Fruit fly (Drosophila melanogaster): ENCODE data around the gene CG17991.

The CG17991 gene

DNA sequence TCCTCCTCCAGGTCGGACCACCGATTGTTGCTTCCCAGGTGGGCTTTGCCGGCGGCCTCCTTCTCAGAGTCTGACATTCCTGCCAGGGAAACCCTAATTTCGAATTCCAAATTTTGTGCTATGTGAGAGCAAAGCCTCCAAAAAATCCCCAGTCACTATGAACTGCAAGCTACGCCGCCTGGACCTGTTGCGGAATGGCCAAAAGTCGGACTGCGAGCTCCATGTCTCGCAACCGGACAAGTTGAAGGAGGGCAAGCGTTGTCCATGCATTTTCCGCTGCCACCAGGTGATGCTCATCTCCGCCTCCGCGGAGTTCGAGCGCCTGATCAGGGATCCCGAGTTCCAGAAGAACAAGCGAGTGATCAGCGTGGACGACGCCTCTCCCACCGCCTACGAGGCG, 24.3 kb downstream of the CG17991 start, which contains the start of the genes CG14262 and CG14260:
Gene CG14262, minus strand, starts transcription at position 101 of the 400 bp plus-strand sequence.
Gene CG14260, plus strand, starts transcription at position 128 of the 400 bp plus-strand sequence.
- TF ChIP-seq D1 (tag; optimal IDR thresholded peaks at IDR 0.05) (no peak), CG17806 (tag; optimal IDR thresholded peaks at IDR 0.05) (no peak), Ets98B (GFP tag; IDR thresholded peaks at IDR 0.05) (no peak), CG34367 (tag; optimal IDR thresholded peaks at IDR 0.05) (no peak), Snoo (tag; optimal IDR thresholded peaks at IDR 0.05) (no peak), Pif1A (GFP tag; optimal IDR thresholded peaks at IDR 0.05) (no peak), rn (GFP tag; IDR thresholded peaks at IDR 0.05) (no peak), CG32121 (GFP tag; IDR thresholded peaks at IDR 0.05) (no peak), fd96Ca (GFP tag; IDR thresholded peaks at IDR 0.05) (no peak), gl (tag; optimal IDR thresholded peaks at IDR 0.05) (no peak), CG9948 (tag; optimal IDR thresholded peaks at IDR 0.05) (no peak), CG12605 (GFP tag; IDR thresholded peaks at IDR 0.05) (no peak), CG14655 (GFP tag; optimal IDR thresholded peaks at IDR 0.05) (no peak), CG8301 (tag; optimal IDR thresholded peaks at IDR 0.05) (no peak), CG13204 (GFP tag; optimal IDR thresholded peaks at IDR 0.05) (no peak), CG8159 (tag; optimal IDR thresholded peaks at IDR 0.05) (no peak)

DNA sequence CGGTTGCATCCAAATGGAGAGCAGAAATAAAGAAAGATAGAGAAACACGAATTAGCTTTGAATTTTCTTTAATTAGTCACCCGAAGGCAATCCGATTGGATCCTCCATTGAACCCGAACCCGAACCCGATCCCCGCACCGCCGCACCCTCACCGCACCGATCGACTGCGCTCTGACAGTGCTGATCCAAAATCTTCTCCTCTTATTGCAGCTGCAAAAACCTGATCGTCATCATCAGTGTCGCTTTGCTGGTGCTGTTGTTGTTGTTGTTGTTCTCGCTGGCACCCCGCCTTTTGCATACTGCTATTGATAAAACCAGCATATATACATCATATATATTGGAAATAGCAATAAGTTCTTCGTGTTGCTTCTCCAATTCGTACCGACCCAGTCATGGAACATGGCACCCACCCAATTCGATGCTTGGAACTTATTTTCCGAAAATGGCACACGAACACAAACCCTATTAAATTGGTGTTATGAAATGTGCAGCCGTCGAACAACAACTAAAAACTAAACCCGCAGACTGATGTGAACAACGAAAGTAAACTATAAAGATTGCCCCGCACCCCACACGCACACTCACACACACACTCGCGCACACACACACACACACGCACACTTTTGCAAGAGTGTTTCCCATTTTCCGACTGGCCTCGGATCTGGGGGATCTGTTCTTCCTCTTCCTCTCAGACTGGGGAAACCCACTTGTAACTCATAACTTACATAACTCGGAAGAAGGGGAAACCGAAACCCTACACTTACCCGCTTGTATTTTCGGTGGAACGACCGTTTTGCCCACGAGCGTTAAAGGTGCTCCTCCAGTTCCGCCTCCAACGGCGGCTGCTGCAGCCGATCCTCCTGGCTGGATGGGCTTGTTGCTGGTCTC, 29.6 kb downstream of the CG17991 start:
- no peak for TF ChIP-seq rn (GFP tag; IDR thresholded peaks at IDR 0.05)
- TF ChIP-seq D1 (tag; optimal IDR thresholded peaks at IDR 0.05), result no peak
- no peak for TF ChIP-seq Pif1A (GFP tag; optimal IDR thresholded peaks at IDR 0.05)
- no peak for TF ChIP-seq Snoo (tag; optimal IDR thresholded peaks at IDR 0.05)
- peak; percentile 22; the same call in 1 of the 2 replicates for TF ChIP-seq Ets98B (GFP tag; IDR thresholded peaks at IDR 0.05)
- TF ChIP-seq CG34367 (tag; optimal IDR thresholded peaks at IDR 0.05), result no peak
- TF ChIP-seq CG13204 (GFP tag; optimal IDR thresholded peaks at IDR 0.05), result peak; percentile 6
- TF ChIP-seq gl (tag; optimal IDR thresholded peaks at IDR 0.05), result no peak
- TF ChIP-seq CG17806 (tag; optimal IDR thresholded peaks at IDR 0.05), result no peak
- TF ChIP-seq CG12605 (GFP tag; IDR thresholded peaks at IDR 0.05), result 0 out of 2 replicates have a peak, but pooled peaks have one; percentile 14
- TF ChIP-seq EcR (GFP tag; optimal IDR thresholded peaks at IDR 0.05), result peak; percentile 73
- no peak for TF ChIP-seq CG9948 (tag; optimal IDR thresholded peaks at IDR 0.05)
- TF ChIP-seq CG15710 (tag; optimal IDR thresholded peaks at IDR 0.05), result no peak

DNA sequence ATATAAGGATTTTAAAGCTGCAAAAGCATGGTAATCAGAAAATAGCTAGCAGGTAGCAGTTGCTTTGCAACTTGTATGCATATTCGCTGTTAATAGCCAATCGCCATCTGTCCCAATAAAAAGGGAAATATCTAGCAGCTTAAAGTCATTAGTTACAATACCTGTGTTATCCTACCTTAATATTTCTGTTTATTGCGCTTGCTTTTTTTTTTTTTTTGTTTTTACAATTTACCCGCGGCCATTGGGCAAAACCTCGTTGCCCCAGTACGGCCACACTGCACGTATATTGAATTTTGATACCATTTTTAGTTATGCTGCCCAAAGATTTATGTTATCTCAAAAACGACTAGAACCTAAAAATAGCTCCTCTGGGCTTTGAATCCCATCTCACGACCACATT, 31.2 kb downstream of the CG17991 start:
- TF ChIP-seq Snoo (tag; optimal IDR thresholded peaks at IDR 0.05), result no peak
- no peak for TF ChIP-seq CG12605 (GFP tag; IDR thresholded peaks at IDR 0.05)
- no peak for TF ChIP-seq CG34367 (tag; optimal IDR thresholded peaks at IDR 0.05)
- no peak for TF ChIP-seq CG8159 (tag; optimal IDR thresholded peaks at IDR 0.05)
- no peak for TF ChIP-seq CG10348 (GFP tag; IDR thresholded peaks at IDR 0.05)
- TF ChIP-seq CG4496 (GFP tag; IDR thresholded peaks at IDR 0.05), result peak; percentile 54; the same call in 1 of the 3 replicates

DNA sequence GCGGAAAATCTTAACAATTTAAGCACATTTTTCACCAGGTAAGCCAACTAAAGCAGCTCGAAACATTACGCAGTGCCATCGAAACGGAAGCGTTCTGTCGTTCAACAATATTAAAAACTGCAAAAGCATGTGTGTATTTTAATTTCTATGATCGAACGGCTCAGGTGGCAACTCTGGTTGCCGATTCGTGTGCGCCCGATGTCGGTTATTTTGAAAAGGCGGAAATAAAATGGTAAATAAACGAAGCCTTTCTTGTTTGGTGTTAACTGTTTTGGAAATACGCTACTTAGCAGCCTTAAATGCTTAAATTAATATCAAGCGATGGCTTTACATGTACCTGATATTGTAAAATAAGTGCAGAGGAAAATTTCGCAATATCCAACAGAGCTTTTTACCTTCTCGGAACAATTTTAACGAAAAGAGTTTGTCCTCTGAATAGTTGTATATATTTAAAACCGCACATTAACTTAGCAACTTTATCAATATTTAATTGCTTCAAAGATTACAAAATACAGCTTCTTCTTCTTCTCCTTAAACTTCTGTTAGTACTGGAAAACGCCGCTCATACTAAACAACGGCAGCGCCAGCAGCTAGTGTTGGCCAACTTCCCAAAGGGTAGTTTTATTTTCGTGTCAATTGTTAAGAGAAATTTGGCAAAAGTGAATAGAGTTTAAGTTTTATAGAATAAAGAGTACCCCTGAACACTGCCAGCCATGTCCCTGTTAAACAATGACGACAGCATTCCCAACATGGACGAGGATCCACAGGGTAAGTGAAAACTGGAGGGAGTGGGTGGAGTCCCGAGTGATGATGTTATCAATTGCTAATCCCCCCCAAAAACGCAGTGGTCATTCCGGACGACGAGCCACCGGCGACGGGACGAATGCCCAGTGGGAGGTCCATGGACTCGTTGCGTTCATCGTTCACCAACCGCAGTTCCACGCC, 32.3 kb downstream of the CG17991 start, which contains the start of gene CG5934:
Gene CG5934, plus strand, starts transcription at position 588 of the 945 bp plus-strand sequence.
- TF ChIP-seq Pif1A (GFP tag; optimal IDR thresholded peaks at IDR 0.05) (no peak), CG8159 (tag; optimal IDR thresholded peaks at IDR 0.05) (no peak), CG4496 (GFP tag; IDR thresholded peaks at IDR 0.05) (peak; percentile 59; the same call in 1 of the 3 replicates), CG9948 (tag; optimal IDR thresholded peaks at IDR 0.05) (no peak), CG15710 (tag; optimal IDR thresholded peaks at IDR 0.05) (no peak), gl (tag; optimal IDR thresholded peaks at IDR 0.05) (no peak), Ets98B (GFP tag; IDR thresholded peaks at IDR 0.05) (peak; percentile 31; the same call in 1 of the 2 replicates), CG14655 (GFP tag; optimal IDR thresholded peaks at IDR 0.05) (no peak)

DNA sequence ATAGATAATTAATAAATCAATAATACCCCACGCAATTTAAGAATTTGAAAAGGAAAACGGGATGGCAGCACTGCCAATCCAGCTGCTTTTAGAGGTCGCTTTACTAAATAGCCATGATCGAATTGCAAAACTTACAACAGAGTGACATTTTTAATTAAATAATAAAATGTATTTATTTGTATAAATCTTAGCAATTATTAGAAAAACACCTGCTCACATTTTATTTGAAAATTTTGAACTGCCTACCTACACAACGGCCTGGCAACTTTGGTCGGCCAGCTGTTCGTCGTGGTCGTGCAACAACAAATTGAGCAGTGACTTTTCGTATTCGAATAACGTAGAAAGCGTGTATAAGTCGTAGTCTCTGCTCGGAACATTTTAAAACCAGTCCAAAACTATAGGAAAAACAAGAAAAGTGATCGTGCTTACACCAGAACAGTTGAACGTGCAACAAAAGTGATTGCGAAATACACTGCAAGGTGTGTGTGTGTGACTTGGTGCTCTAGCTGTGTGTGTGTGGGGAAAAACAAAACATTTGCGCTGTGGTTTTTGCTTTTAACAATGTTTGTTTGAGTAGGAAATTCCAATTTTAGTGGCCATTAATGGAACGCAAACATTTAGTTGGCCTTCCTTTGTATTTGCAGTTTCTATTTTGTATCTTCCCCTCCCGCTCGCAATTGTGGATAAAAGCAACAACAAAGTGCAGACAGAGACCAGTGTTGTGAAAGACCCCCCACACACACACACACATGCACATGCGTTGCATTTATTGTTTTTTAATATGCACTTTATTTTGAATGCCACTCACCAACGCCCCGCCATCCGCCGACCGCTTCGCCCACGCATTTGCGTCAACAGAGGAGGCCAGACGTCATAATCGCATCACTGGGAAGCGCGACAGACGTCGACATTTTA, 33.7 kb downstream of the CG17991 start, which contains the start of gene CG5938:
Gene CG5938, plus strand, starts transcription at position 262 of the 915 bp plus-strand sequence.
- TF ChIP-seq CG8301 (tag; optimal IDR thresholded peaks at IDR 0.05) (peak; percentile 22), CG12605 (GFP tag; IDR thresholded peaks at IDR 0.05) (no peak; the same call in 1 of the 2 replicates), CG10348 (GFP tag; IDR thresholded peaks at IDR 0.05) (no peak), CG14655 (GFP tag; optimal IDR thresholded peaks at IDR 0.05) (peak; percentile 18), CG9948 (tag; optimal IDR thresholded peaks at IDR 0.05) (no peak), Snoo (tag; optimal IDR thresholded peaks at IDR 0.05) (peak; percentile 1), Pif1B (GFP tag; optimal IDR thresholded peaks at IDR 0.05) (peak; percentile 41), EcR (GFP tag; optimal IDR thresholded peaks at IDR 0.05) (peak; percentile 19), CG32121 (GFP tag; IDR thresholded peaks at IDR 0.05) (no peak), rn (GFP tag; IDR thresholded peaks at IDR 0.05) (peak; percentile 21; the same call in 1 of the 2 replicates), Pif1A (GFP tag; optimal IDR thresholded peaks at IDR 0.05) (peak; percentile 17), Ets98B (GFP tag; IDR thresholded peaks at IDR 0.05) (peak; percentile 49; the same call in 1 of the 2 replicates), gl (tag; optimal IDR thresholded peaks at IDR 0.05) (peak; percentile 37), fd96Ca (GFP tag; IDR thresholded peaks at IDR 0.05) (peak; percentile 63), D1 (tag; optimal IDR thresholded peaks at IDR 0.05) (no peak), CG17806 (tag; optimal IDR thresholded peaks at IDR 0.05) (no peak), CG15710 (tag; optimal IDR thresholded peaks at IDR 0.05) (no peak), CG4496 (GFP tag; IDR thresholded peaks at IDR 0.05) (peak; percentile 64; the same call in 2 of the 3 replicates), CG34367 (tag; optimal IDR thresholded peaks at IDR 0.05) (peak; percentile 34), CG8159 (tag; optimal IDR thresholded peaks at IDR 0.05) (peak; percentile 15), CG13204 (GFP tag; optimal IDR thresholded peaks at IDR 0.05) (peak; percentile 19)

All from whole organism, pupa.